Worm (Caenorhabditis elegans): Measurements from ENCODE around the gene epg-6.

DNA sequence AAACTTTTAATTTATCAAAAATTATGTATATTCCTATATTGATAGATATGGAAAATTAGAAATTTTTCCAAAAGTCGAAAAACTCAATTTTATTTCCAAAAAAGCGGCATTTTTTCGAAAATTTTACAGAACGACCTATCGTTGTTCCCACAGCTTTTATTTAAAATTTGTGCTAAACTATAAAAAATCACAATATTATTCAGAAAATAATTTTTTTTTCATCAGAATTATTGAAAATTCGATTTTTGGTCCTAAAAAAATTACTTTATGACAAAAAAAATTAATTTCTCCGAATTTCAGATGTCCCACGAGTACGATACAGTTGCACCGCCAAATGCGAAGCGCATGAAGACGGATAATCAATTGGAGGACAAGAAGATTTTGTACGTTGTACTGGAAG, 49.2 kb upstream of the epg-6 start, which contains the start of gene emg-1:
- TF ChIP-seq lin-13 (tag; optimal IDR thresholded peaks at IDR 0.05) = no peak
- no peak for TF ChIP-seq snpc-4 (tag; optimal IDR thresholded peaks at IDR 0.05)
- TF ChIP-seq lsy-2 (tag; optimal IDR thresholded peaks at IDR 0.05) = no peak
- no peak for TF ChIP-seq blmp-1 (tag; optimal IDR thresholded peaks at IDR 0.05)
- TF ChIP-seq bed-3 (GFP tag; optimal IDR thresholded peaks at IDR 0.05) = no peak
